Fruit fly (Drosophila melanogaster) whole organism, wandering third instar larva: Measurements from ENCODE around the gene Ilp3.

ENCODE experiments used
- Abd-B ChIP-seq: fragments of >200 bp; optimal IDR thresholded peaks from 2 replicates; lab custom pipeline; 2017; ENCODE audit warnings: missing biosample characterization, missing genetic modification characterization
- CG32264 ChIP-seq: fragments of 200-800 bp; sonication (Bioruptor generic); optimal IDR thresholded peaks from 2 replicates; lab custom pipeline; 2016; ENCODE audit warnings: missing biosample characterization, missing genetic modification characterization
- Hr78 ChIP-seq: fragments of >200 bp; optimal IDR thresholded peaks from 2 replicates; lab custom pipeline; 2017; ENCODE audit warnings: missing biosample characterization, missing genetic modification characterization
- Rel ChIP-seq, 2 experiments: fragments of 200-800 bp; sonication (Bioruptor generic) in 1 of 2; optimal IDR thresholded peaks; 2 replicates in 1 of 2; 3 replicates in 1 of 2; lab custom pipeline; 2016 to 2019; ENCODE audit warnings: mild to moderate bottlenecking in 2 of 2, missing biosample characterization in 2 of 2, missing genetic modification characterization in 2 of 2, moderate library complexity in 1 of 2
- br ChIP-seq: fragments of 200-800 bp; sonication (Bioruptor generic); optimal IDR thresholded peaks from 2 replicates; lab custom pipeline; 2016; ENCODE audit warnings: missing biosample characterization, missing genetic modification characterization
- brk ChIP-seq: fragments of 200-800 bp; sonication (Bioruptor generic); optimal IDR thresholded peaks from 2 replicates; lab custom pipeline; 2016; ENCODE audit warnings: missing biosample characterization, mild to moderate bottlenecking, missing genetic modification characterization
- fru ChIP-seq: fragments of 200-800 bp; sonication (Bioruptor generic); optimal IDR thresholded peaks from 3 replicates; lab custom pipeline; 2016; ENCODE audit warnings: missing biosample characterization, mild to moderate bottlenecking, missing genetic modification characterization
- h ChIP-seq: fragments of 200-800 bp; sonication (Bioruptor generic); optimal IDR thresholded peaks from 3 replicates; lab custom pipeline; 2016; ENCODE audit warnings: missing biosample characterization, mild to moderate bottlenecking, missing genetic modification characterization
- lola ChIP-seq: fragments of >200 bp; optimal IDR thresholded peaks from 2 replicates; lab custom pipeline; 2017; ENCODE audit warnings: missing biosample characterization, missing genetic modification characterization
- pan ChIP-seq: fragments of >200 bp; optimal IDR thresholded peaks from 2 replicates; lab custom pipeline; 2017
- psq ChIP-seq: fragments of 200-800 bp; sonication (Bioruptor generic); optimal IDR thresholded peaks from 3 replicates; lab custom pipeline; 2017; ENCODE audit warnings: missing biosample characterization, mild to moderate bottlenecking, missing genetic modification characterization, moderate library complexity
- rgr ChIP-seq: fragments of 200-800 bp; sonication (Bioruptor generic); optimal IDR thresholded peaks from 3 replicates; lab custom pipeline; 2016; ENCODE audit warnings: missing biosample characterization, mild to moderate bottlenecking, missing genetic modification characterization
- tai ChIP-seq: sonication (Bioruptor generic); optimal IDR thresholded peaks from 2 replicates; lab custom pipeline; 2016; ENCODE audit warnings: missing biosample characterization, missing genetic modification characterization

DNA sequence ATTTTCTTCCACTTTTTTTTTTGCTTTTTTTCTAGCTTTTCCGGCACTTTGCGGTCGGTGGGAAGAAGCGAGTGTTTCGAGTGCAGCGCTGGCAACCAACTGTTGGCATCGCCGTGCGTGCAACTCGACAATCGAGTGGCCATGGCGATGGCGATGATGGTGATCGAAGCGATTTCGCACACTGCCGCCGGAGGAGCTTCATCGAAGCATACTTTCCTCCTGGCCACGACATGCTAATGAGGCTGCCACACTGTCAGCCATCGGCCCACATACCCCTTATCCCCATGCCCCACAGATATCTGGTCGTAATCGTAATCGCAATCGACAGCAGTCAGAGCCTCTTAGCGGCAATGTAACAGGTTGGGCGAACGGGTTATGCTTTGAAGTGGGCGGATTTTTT lies 4.3 kb downstream of the Ilp3 start, which contains the start of gene Zasp67:
- no peak for TF ChIP-seq lola (GFP tag; lab: Kevin White, UChicago)
- no peak for TF ChIP-seq h (GFP tag; lab: Kevin White, UChicago)
- TF ChIP-seq psq: no peak
- no peak for TF ChIP-seq br (GFP tag; lab: Kevin White, UChicago)
- TF ChIP-seq Abd-B (GFP tag; lab: Kevin White, UChicago): no peak
- TF ChIP-seq pan: no peak
- no peak for TF ChIP-seq CG32264 (GFP tag; lab: Kevin White, UChicago)
- TF ChIP-seq Hr78 (GFP tag; lab: Kevin White, UChicago): no peak
- TF ChIP-seq rgr (GFP tag; lab: Kevin White, UChicago): no peak
- TF ChIP-seq brk (GFP tag; lab: Kevin White, UChicago): no peak
- TF ChIP-seq fru (GFP tag; lab: Kevin White, UChicago): no peak
- TF ChIP-seq Rel (GFP tag; optimal IDR thresholded peaks at IDR 0.05; lab: Kevin White, UChicago): no peak
- TF ChIP-seq Rel (tag; optimal IDR thresholded peaks at IDR 0.05; lab: Kevin White, UChicago): no peak
- no peak for TF ChIP-seq tai (GFP tag; lab: Kevin White, UChicago)
